Fruit fly (Drosophila melanogaster): Measurements from ENCODE around the gene Plzf.
A peak's percentile ranks its signal among the peaks of the same experiment; 100 is the strongest.

The Plzf gene

dm6 chr2L:12007853-12008252, 40.9 kb downstream of the Plzf start, which contains the start of gene Rh5:
Gene Rh5, plus strand, starts transcription at chr2L:12008153.
- TF ChIP-seq Hr4 (GFP tag; optimal IDR thresholded peaks at IDR 0.05) = no peak
- TF ChIP-seq Eip93F (GFP tag; optimal IDR thresholded peaks at IDR 0.05) = no peak
- TF ChIP-seq lz (GFP tag; optimal IDR thresholded peaks at IDR 0.05) = no peak

- peak; percentile 80 for TF ChIP-seq Sox14 (GFP tag; optimal IDR thresholded peaks at IDR 0.05)
- TF ChIP-seq Ets96B (tag; optimal IDR thresholded peaks at IDR 0.05) = peak; percentile 61
- peak; percentile 67 for TF ChIP-seq pdm3 (GFP tag; optimal IDR thresholded peaks at IDR 0.05)
- no peak for TF ChIP-seq CG15336 (GFP tag; IDR thresholded peaks at IDR 0.05)
- peak; percentile 80 for TF ChIP-seq Hr4 (GFP tag; optimal IDR thresholded peaks at IDR 0.05)
- peak; percentile 43 for TF ChIP-seq achi (GFP tag; optimal IDR thresholded peaks at IDR 0.05)
- peak; percentile 7 for TF ChIP-seq CG6792 (GFP tag; optimal IDR thresholded peaks at IDR 0.05)
- no peak for TF ChIP-seq Gug (GFP tag; IDR thresholded peaks at IDR 0.05)
- no peak for TF ChIP-seq Hr38 (GFP tag; optimal IDR thresholded peaks at IDR 0.05)
- TF ChIP-seq salr (GFP tag; optimal IDR thresholded peaks at IDR 0.05) = peak; percentile 34 to 37
- peak; percentile 53 for TF ChIP-seq Blimp-1 (GFP tag; optimal IDR thresholded peaks at IDR 0.05)
- TF ChIP-seq spab (GFP tag; optimal IDR thresholded peaks at IDR 0.05) = peak; percentile 73
- peak; percentile 91 for TF ChIP-seq Eip78C (GFP tag)
- TF ChIP-seq Smox (GFP tag; optimal IDR thresholded peaks at IDR 0.05) = peak; percentile 66
- TF ChIP-seq CG8319 (GFP tag; optimal IDR thresholded peaks at IDR 0.05) = peak; percentile 60
- TF ChIP-seq CG11762 (GFP tag; optimal IDR thresholded peaks at IDR 0.05; ENCODE audit: insufficient read depth) = no peak
- TF ChIP-seq CG11902 (GFP tag; optimal IDR thresholded peaks at IDR 0.05) = no peak
- peak; percentile 66 for TF ChIP-seq CG10669 (GFP tag; optimal IDR thresholded peaks at IDR 0.05)
- peak; percentile 31 for TF ChIP-seq CG34406 (GFP tag; optimal IDR thresholded peaks at IDR 0.05)
- TF ChIP-seq fkh (GFP tag; optimal IDR thresholded peaks at IDR 0.05) = peak; percentile 80
- peak; percentile 68 for TF ChIP-seq CG32006 (GFP tag; optimal IDR thresholded peaks at IDR 0.05)
- peak; percentile 82 for TF ChIP-seq CG6808 (GFP tag; optimal IDR thresholded peaks at IDR 0.05)
- TF ChIP-seq CG3032 (tag; optimal IDR thresholded peaks at IDR 0.05) = peak; percentile 66
- no peak for TF ChIP-seq CG10631 (GFP tag; optimal IDR thresholded peaks at IDR 0.05)
- peak; percentile 75 for TF ChIP-seq net (GFP tag; optimal IDR thresholded peaks at IDR 0.05)
- TF ChIP-seq CG16779 (tag; optimal IDR thresholded peaks at IDR 0.05) = peak; percentile 54
- TF ChIP-seq CG6163 (GFP tag; IDR thresholded peaks at IDR 0.05) = no peak
- TF ChIP-seq Hr39 (GFP tag; optimal IDR thresholded peaks at IDR 0.05) = no peak
- TF ChIP-seq CG9139 (GFP tag; optimal IDR thresholded peaks at IDR 0.05) = peak; percentile 70
- TF ChIP-seq topi (GFP tag; optimal IDR thresholded peaks at IDR 0.05) = peak; percentile 76
- TF ChIP-seq acj6 (GFP tag; optimal IDR thresholded peaks at IDR 0.05) = peak; percentile 17
- peak; percentile 78 for TF ChIP-seq fd85E (GFP tag; optimal IDR thresholded peaks at IDR 0.05)
- peak; percentile 91 for TF ChIP-seq Lpt (GFP tag; optimal IDR thresholded peaks at IDR 0.05)
- TF ChIP-seq vri (GFP tag; optimal IDR thresholded peaks at IDR 0.05) = no peak
- TF ChIP-seq Sox102F (GFP tag; optimal IDR thresholded peaks at IDR 0.05) = peak; percentile 68
- TF ChIP-seq CG31627 (GFP tag; optimal IDR thresholded peaks at IDR 0.05) = peak; percentile 23
- peak; percentile 53 for TF ChIP-seq esn (GFP tag; optimal IDR thresholded peaks at IDR 0.05)
- peak; percentile 74 for TF ChIP-seq Eip75B (GFP tag; optimal IDR thresholded peaks at IDR 0.05)
- TF ChIP-seq svp (GFP tag) = peak; percentile 99
- peak; percentile 49 for TF ChIP-seq lz (GFP tag; optimal IDR thresholded peaks at IDR 0.05)
- TF ChIP-seq OdsH (GFP tag; optimal IDR thresholded peaks at IDR 0.05) = peak; percentile 24
- TF ChIP-seq CG1621 (tag; optimal IDR thresholded peaks at IDR 0.05) = peak; percentile 80
- peak; percentile 18 for TF ChIP-seq Ets21C (GFP tag; optimal IDR thresholded peaks at IDR 0.05)
- peak; percentile 100 for TF ChIP-seq dsx (GFP tag; optimal IDR thresholded peaks at IDR 0.05; ENCODE audit: poor library complexity, severe bottlenecking)
- peak; percentile 42 for TF ChIP-seq dac (GFP tag; optimal IDR thresholded peaks at IDR 0.05)
- peak; percentile 7 for TF ChIP-seq CG8632 (GFP tag; optimal IDR thresholded peaks at IDR 0.05)
- peak; percentile 66 for TF ChIP-seq CG3919 (GFP tag; optimal IDR thresholded peaks at IDR 0.05)
- peak; percentile 90 for TF ChIP-seq CG6854 (GFP tag; optimal IDR thresholded peaks at IDR 0.05)
- TF ChIP-seq CG7368 (GFP tag; optimal IDR thresholded peaks at IDR 0.05) = peak; percentile 56
Observed at dm6 chr2L:12007331-12007791, 41.4 kb downstream of the Plzf start.

Data from whole organism, prepupa.